Worm (Caenorhabditis elegans) whole organism, dauer: ENCODE measurements around the gene C25B8.8.

Experiments used
- unc-62 ChIP-seq: sonication (generic microtip); optimal IDR thresholded peaks from 2 replicates; lab custom pipeline; 2017; ENCODE audit warnings: missing biosample characterization, missing genetic modification reagents, missing genetic modification characterization

Gene C25B8.8

DNA sequence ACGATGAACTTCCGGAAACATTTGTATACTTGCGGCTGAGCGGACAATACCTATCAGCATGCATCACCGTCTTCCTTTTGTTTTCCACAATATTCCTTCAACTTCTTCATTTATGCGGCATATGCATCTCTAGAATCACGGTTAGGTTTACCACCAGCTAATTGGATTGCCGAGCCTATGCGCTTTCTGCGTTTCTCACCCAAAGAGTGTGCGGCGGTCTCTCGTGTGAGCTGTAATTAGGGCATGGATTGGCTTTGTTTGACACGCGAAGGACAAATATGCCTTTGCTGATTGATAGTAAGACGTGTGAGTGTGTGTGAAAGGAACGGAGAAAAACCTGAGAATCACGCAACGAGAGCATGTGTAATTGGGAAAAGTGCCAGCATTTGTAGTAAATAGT is 3.7 kb downstream of the C25B8.8 start:
- TF ChIP-seq unc-62 (GFP tag; lab: Kevin White, UChicago), result no peak

ce11 chrX:6617622-6618021 is 7.8 kb downstream of the C25B8.8 start:
- TF ChIP-seq unc-62 (GFP tag; lab: Kevin White, UChicago), result no peak

DNA sequence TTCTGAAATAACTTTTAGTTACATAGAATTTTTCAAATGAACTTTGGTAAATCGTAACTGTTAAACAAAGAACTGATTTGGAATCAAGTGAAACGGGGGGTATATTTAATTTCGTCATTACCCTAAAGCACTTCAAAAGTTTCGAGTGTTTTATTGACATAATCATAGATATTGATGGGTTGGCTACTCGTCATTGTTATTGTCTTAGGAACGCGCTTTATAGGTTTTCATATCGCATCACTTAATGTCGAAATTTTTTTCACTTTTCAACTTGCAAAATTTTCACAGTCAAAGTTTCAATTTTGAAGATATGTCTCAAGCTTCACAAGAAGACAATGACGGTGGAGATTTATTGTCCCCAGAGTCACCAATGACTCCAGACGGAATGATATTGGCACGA is 8.9 kb downstream of the C25B8.8 start, which contains the start of gene kqt-1:
kqt-1 (plus strand) TSS at position 301 of the 400 bp plus-strand sequence.
- TF ChIP-seq unc-62 (GFP tag; lab: Kevin White, UChicago), result no peak

ce11 chrX:6622552-6623236 is 12.9 kb downstream of the C25B8.8 start, which contains the start of gene clec-266:
Gene clec-266 (minus strand): TSS chrX:6622915.
- TF ChIP-seq unc-62 (GFP tag; lab: Kevin White, UChicago), result no peak

DNA sequence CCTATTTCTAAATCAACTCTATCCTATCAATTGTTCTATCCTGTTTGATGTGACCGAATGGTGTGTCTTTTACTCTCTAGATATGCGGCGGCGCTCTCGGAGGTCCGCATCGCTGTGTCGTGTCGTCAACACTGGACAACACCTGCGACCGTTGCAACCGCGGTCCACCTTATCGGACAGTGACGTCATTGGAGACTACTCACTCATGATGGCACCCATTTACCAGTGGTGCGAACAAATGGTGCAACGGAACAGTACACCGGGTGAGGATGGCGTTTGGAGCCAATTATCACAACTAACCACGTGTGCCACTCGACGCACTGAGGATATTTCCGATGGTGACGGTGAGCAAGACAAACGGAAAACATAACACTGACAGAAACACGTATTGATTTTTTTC is 15.5 kb downstream of the C25B8.8 start:
- no peak for TF ChIP-seq unc-62 (GFP tag; lab: Kevin White, UChicago)

DNA sequence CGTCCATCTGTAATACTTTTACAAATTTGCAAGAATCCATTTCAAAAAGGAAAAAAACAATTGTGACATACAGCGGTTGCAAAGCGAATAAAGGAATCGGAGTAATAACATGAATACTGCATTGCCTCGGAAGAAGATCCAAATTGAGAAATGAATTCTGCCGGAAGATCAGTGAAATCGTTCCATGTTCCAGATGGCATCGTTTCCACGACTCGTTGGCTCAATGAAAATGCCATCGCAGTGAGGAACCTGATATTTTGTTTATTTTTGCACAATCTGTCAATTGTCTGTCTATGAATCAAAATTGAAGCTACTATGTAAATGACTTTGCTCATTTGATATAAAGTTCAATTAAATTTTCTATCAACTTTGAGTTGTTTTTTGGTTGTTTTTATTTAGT is 20.8 kb downstream of the C25B8.8 start:
- TF ChIP-seq unc-62 (GFP tag; lab: Kevin White, UChicago), result no peak

- no peak for TF ChIP-seq unc-62 (GFP tag; lab: Kevin White, UChicago)
Measured at ce11 chrX:6631437-6631836, 21.6 kb downstream of the C25B8.8 start, which contains the start of gene aexr-2. Gene aexr-2 (minus strand): TSS chrX:6631537.

DNA sequence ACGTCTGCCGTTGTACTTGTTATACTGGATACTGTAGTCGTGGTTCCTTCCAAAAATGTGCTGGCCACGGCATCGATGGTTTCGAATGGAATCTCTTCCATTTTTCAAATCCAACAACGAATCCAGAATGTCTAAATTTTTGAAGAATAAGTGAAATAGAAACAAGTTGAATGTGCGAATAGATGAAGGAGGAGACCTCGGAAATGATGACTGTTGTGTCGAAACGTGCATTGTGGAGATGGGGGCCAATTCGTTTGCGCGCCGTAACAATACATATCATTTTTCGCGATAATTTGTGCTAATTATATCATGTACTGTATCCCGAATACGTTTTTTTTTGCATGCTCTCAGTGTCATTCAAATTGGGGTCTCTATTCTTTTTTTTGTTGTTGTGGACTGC is 25.4 kb downstream of the C25B8.8 start, which contains the start of gene aexr-1:
aexr-1 (minus strand) TSS at position 101 of the 400 bp plus-strand sequence.
- no peak for TF ChIP-seq unc-62 (GFP tag; lab: Kevin White, UChicago)

DNA sequence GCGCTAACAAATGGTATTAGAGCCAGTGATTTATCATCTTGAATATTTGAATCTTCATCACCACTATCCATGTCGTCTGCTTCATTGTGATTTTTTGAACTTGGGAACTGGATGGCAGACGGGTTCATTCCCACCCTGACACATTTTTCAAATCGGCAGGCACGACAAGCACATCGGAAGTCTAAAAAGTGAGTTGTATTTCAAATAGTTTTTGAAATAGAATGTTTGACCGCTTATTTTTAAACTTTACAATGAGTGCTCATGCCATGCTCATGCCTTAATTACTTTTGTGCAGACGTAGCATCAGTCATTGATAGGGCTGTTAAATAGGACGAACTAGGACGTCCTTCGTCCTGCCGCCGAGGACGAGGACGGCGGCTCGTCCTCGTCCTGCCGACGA is 28.1 kb downstream of the C25B8.8 start:
- no peak for TF ChIP-seq unc-62 (GFP tag; lab: Kevin White, UChicago)

ce11 chrX:6638985-6639573 is 29.3 kb downstream of the C25B8.8 start:
- no peak for TF ChIP-seq unc-62 (GFP tag; lab: Kevin White, UChicago)

DNA sequence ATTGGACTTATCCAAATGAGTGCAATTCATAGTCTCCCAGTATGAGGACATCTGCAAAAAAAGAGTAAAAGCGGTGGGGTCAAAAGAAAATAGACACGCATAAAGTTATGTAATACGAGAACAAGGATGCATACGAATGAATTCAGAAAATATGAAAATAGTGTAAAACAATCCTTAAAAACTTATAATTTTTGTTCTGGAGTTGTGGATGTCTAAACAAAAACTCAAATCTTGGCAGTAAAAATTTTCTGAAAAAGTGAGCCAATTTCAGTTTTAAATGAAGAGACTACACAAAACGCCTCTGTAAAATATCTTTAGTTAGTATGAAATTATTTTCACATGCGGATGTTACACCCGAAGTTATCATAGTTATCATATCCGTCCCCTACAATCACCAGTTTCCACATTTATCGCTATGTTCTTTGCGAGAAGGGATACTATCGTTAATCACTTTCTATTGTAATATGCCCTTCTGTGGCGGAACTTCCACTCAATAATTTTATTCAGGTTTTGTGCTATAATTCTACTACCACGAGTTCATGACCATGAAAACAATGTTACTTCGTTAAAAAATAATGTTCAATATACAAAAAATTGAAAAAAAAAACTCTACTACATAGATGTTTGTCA is 30.9 kb downstream of the C25B8.8 start, which contains the start of gene nhr-120:
nhr-120 (minus strand) TSS at position 51 of the 630 bp plus-strand sequence.
- no peak for TF ChIP-seq unc-62 (GFP tag; lab: Kevin White, UChicago)

- no peak for TF ChIP-seq unc-62 (GFP tag; lab: Kevin White, UChicago)
Measured at ce11 chrX:6641509-6641908, 31.7 kb downstream of the C25B8.8 start.

DNA sequence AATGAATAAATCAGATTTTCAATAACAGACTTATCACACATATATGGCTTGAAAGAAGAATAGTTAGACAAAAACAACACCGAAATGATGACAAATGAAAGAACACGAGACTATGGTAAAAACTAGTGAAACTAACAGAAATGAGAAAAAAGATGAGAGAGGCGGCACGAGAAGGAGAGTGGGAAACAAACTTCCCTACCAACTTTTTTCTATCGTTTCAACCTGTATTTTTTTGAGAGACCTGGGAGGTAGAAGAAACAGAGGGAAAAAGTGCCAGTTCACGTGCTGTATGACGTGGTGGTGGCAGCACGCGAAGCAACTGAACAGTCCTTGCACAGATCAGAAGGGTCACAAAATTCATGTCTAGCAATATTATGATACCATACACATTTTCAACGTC is 33.0 kb downstream of the C25B8.8 start:
- TF ChIP-seq unc-62 (GFP tag; lab: Kevin White, UChicago), result no peak

DNA sequence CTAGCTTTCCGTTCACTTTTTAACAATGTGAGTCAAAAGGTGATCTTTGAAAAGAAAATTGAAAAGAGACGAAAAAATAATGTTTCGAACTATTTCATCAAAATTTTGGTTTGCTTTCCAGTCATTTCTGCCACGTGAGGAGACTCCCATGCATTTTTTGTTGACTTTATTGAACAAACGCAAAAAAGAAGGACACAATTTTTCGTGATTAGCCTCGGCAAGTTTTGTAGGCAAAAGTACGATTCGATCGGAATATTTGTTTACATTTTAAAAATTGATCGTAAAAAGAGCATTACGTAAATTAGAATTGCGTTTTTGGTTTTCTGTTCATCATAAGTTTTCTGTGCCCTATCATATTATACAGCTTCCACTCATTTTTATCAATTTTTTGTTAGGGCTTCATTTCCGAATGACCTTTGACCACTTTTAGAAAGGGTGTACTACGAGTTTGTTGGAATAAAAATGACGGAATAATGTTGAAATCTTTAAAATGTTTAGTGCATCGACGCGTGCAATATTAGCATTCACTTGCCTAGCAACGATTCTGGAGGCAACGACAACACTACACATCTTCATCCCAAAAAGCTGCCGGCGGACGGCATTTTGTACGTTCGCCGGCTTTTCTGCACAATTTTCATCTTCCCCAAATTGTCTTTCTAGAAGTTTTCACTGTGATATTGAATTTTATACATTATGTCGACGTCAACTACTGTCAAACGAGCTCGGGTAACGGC is 35.3 kb downstream of the C25B8.8 start, which contains the start of gene C56E10.3:
C56E10.3 (plus strand) TSS at position 684 of the 734 bp plus-strand sequence.
- no peak for TF ChIP-seq unc-62 (GFP tag; lab: Kevin White, UChicago)

DNA sequence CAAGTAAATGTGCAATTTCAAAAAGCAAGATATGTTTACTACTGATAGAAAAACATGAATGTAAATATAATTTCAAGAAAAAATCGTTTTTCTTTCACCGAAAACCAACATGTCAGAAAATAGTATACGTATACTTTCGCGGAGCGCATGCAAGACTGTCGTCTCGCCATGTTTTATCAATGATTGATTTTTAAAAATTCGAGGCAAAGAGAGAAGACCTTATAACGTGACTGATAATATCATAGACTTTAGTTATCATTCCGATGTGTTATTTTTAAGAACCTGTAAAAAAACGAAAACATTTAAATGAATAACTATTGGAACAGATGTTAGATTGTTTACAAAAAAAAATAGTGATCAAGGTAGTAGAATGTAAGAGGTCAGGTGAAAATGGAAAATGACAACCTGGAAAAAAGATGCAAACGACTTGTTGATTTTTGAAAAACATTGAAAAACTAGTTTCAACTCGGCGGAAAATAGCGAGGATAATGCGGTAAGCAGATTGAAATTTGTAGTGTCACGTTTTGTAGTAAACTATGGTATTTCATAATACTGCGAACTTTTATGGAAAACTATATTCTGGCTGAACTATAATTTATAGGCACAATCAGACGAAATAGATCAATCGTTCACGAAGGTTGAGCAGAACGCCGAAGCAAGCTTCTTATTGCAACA is 36.7 kb downstream of the C25B8.8 start:
- TF ChIP-seq unc-62 (GFP tag; lab: Kevin White, UChicago), result no peak
